Fruit fly (Drosophila melanogaster) whole organism, embryonic: ENCODE data around the gene Pcyt1.

Experiments used
- ATbp ChIP-seq: fragments of 200-800 bp; sonication (Bioruptor generic); optimal IDR thresholded peaks from 2 replicates; lab custom pipeline; 2017; ENCODE audit warnings: missing biosample characterization, mild to moderate bottlenecking, missing genetic modification characterization, missing genetic modification reagents
- Adf1 ChIP-seq: fragments of 200-800 bp; sonication (Bioruptor generic); IDR thresholded peaks from 2 replicates; pipeline ENCODE4 v1.3.6; 2022; ENCODE audit warnings: missing biosample characterization, missing genetic modification characterization
- Bgb ChIP-seq: fragments of 200-800 bp; sonication (Bioruptor generic); IDR thresholded peaks from 2 replicates; pipeline ENCODE4 v1.3.6; 2022; ENCODE audit warnings: missing biosample characterization, missing genetic modification characterization; ENCODE audit not compliant: partially characterized antibody
- CG10431 ChIP-seq: fragments of 200-800 bp; sonication (Bioruptor generic); optimal IDR thresholded peaks from 3 replicates; lab custom pipeline; 2018; ENCODE audit warnings: missing biosample characterization, mild to moderate bottlenecking, missing genetic modification characterization
- CG11560 ChIP-seq: fragments of 200-800 bp; sonication (Bioruptor generic); IDR thresholded peaks from 3 replicates; pipeline ENCODE4 v1.3.6; 2022; ENCODE audit warnings: missing biosample characterization, missing genetic modification characterization
- CG12104 ChIP-seq: fragments of 200-800 bp; sonication (Bioruptor generic); optimal IDR thresholded peaks from 3 replicates; lab custom pipeline; 2016; ENCODE audit warnings: missing biosample characterization, missing genetic modification characterization
- CG12744 ChIP-seq: fragments of 200-800 bp; sonication (Bioruptor generic); optimal IDR thresholded peaks from 2 replicates; lab custom pipeline; 2016; ENCODE audit warnings: missing biosample characterization, missing genetic modification characterization
- CG15011 ChIP-seq: fragments of 200-800 bp; sonication (Bioruptor generic); optimal IDR thresholded peaks from 3 replicates; lab custom pipeline; 2018; ENCODE audit warnings: missing biosample characterization, mild to moderate bottlenecking, missing genetic modification characterization
- CG15514 ChIP-seq: fragments of 200-800 bp; sonication (Bioruptor generic); optimal IDR thresholded peaks from 3 replicates; lab custom pipeline; 2017; ENCODE audit warnings: missing biosample characterization, missing genetic modification characterization, mild to moderate bottlenecking, moderate library complexity, missing genetic modification reagents
- CG31441 ChIP-seq: fragments of 200-800 bp; sonication (Bioruptor generic); IDR thresholded peaks from 2 replicates; pipeline ENCODE4 v1.3.6; 2022; ENCODE audit warnings: missing biosample characterization, missing genetic modification characterization
- CG6272 ChIP-seq: fragments of 200-800 bp; sonication (Bioruptor generic); IDR thresholded peaks from 2 replicates; pipeline ENCODE4 v1.3.6; 2022; ENCODE audit warnings: missing biosample characterization, missing genetic modification characterization
- CG6654 ChIP-seq: fragments of 200-800 bp; sonication (Bioruptor generic); optimal IDR thresholded peaks from 2 replicates; lab custom pipeline; 2017; ENCODE audit warnings: missing biosample characterization, mild to moderate bottlenecking, missing genetic modification characterization
- CG7745 ChIP-seq: fragments of 200-800 bp; sonication (Bioruptor generic); optimal IDR thresholded peaks from 2 replicates; lab custom pipeline; 2018; ENCODE audit warnings: missing biosample characterization, mild to moderate bottlenecking, missing genetic modification characterization, moderate library complexity
- CG7928 ChIP-seq: fragments of 200-800 bp; sonication (Bioruptor generic); optimal IDR thresholded peaks from 2 replicates; lab custom pipeline; 2017; ENCODE audit warnings: missing biosample characterization, mild to moderate bottlenecking, missing genetic modification characterization
- CG8478 ChIP-seq: fragments of >200 bp; optimal IDR thresholded peaks from 2 replicates; lab custom pipeline; 2018
- CG9437 ChIP-seq: fragments of 200-800 bp; sonication (Bioruptor generic); optimal IDR thresholded peaks from 2 replicates; lab custom pipeline; 2018; ENCODE audit warnings: missing biosample characterization, mild to moderate bottlenecking, missing genetic modification characterization
- CG9727 ChIP-seq: fragments of 200-800 bp; sonication (Bioruptor generic); optimal IDR thresholded peaks from 3 replicates; lab custom pipeline; 2017; ENCODE audit warnings: missing biosample characterization, mild to moderate bottlenecking, missing genetic modification characterization
- CG9817 ChIP-seq: fragments of 200-800 bp; sonication (Bioruptor generic); optimal IDR thresholded peaks from 2 replicates; lab custom pipeline; 2018; ENCODE audit warnings: missing biosample characterization, mild to moderate bottlenecking, missing genetic modification characterization, moderate library complexity
- Deaf1 ChIP-seq: fragments of 200-800 bp; optimal IDR thresholded peaks from 3 replicates; lab custom pipeline; 2019; ENCODE audit warnings: missing biosample characterization, mild to moderate bottlenecking, missing genetic modification characterization, moderate library complexity
- Dfd ChIP-seq, 2 experiments: fragments of >200 bp; optimal IDR thresholded peaks; 2 replicates each; lab custom pipeline; 2017; ENCODE audit warnings: missing biosample characterization in 2 of 2, missing genetic modification characterization in 2 of 2
- Doc3 ChIP-seq: fragments of 200-800 bp; sonication (Bioruptor generic); IDR thresholded peaks from 3 replicates; pipeline ENCODE4 v1.3.6; 2022; ENCODE audit warnings: missing biosample characterization, missing genetic modification characterization; ENCODE audit not compliant: partially characterized antibody
- Drgx ChIP-seq: fragments of 200-800 bp; sonication (Bioruptor generic); IDR thresholded peaks from 2 replicates; pipeline ENCODE4 v1.3.6; 2022; ENCODE audit warnings: missing biosample characterization, missing genetic modification characterization
- Elba2 ChIP-seq: fragments of 200-800 bp; sonication (Bioruptor generic); optimal IDR thresholded peaks from 3 replicates; lab custom pipeline; 2016; ENCODE audit warnings: missing biosample characterization, missing genetic modification characterization
- HLH54F ChIP-seq: fragments of 200-800 bp; sonication (Bioruptor generic); optimal IDR thresholded peaks from 3 replicates; lab custom pipeline; 2016; ENCODE audit warnings: missing biosample characterization, missing genetic modification characterization
- Hr3 ChIP-seq: fragments of 200-800 bp; sonication (Bioruptor generic); optimal IDR thresholded peaks from 3 replicates; lab custom pipeline; 2016; ENCODE audit warnings: missing biosample characterization, missing genetic modification characterization
- Hr51 ChIP-seq, 2 experiments: fragments of 200-800 bp; sonication (Bioruptor generic); optimal IDR thresholded peaks; 2 replicates in 1 of 2; 3 replicates in 1 of 2; lab custom pipeline; 2016 to 2018; ENCODE audit warnings: missing biosample characterization in 2 of 2, missing genetic modification characterization in 2 of 2, mild to moderate bottlenecking in 1 of 2, moderate library complexity in 1 of 2
- Mad ChIP-seq: fragments of 200-800 bp; sonication (Bioruptor generic); optimal IDR thresholded peaks from 2 replicates; lab custom pipeline; 2016; ENCODE audit warnings: missing biosample characterization, missing genetic modification characterization
- Optix ChIP-seq: fragments of 200-800 bp; sonication (Bioruptor generic); IDR thresholded peaks from 3 replicates; pipeline ENCODE4 v1.3.6; 2022; ENCODE audit warnings: missing biosample characterization, missing genetic modification characterization
- Poxn ChIP-seq: fragments of 200-800 bp; sonication (Bioruptor generic); IDR thresholded peaks from 2 replicates; pipeline ENCODE4 v1.3.6; 2022; ENCODE audit warnings: missing biosample characterization, missing genetic modification characterization
- Trl ChIP-seq, 3 experiments: fragments of >200 bp in 2 of 3; fragments of 200-800 bp in 1 of 3; sonication (Bioruptor generic) in 1 of 3; optimal IDR thresholded peaks; 2 replicates in 1 of 3; 3 replicates in 2 of 3; lab custom pipeline; 2016 to 2017; ENCODE audit warnings: missing biosample characterization in 1 of 3, missing genetic modification characterization in 1 of 3
- abd-A ChIP-seq: fragments of 200-800 bp; sonication (Bioruptor generic); optimal IDR thresholded peaks from 3 replicates; lab custom pipeline; 2019; ENCODE audit warnings: missing biosample characterization, mild to moderate bottlenecking, missing genetic modification characterization, moderate library complexity
- ase ChIP-seq: fragments of 200-800 bp; sonication (Bioruptor generic); IDR thresholded peaks from 3 replicates; pipeline ENCODE4 v1.3.6; 2022; ENCODE audit warnings: missing biosample characterization, missing genetic modification characterization
- corto ChIP-seq: fragments of 200-800 bp; sonication (Bioruptor generic); optimal IDR thresholded peaks from 2 replicates; lab custom pipeline; 2016; ENCODE audit warnings: missing biosample characterization, mild to moderate bottlenecking, missing genetic modification characterization, moderate library complexity
- ewg ChIP-seq: fragments of 200-800 bp; sonication (Bioruptor generic); optimal IDR thresholded peaks from 3 replicates; lab custom pipeline; 2017; ENCODE audit warnings: mild to moderate bottlenecking, missing biosample characterization, missing genetic modification reagents, missing genetic modification characterization
- fru ChIP-seq: fragments of >200 bp; optimal IDR thresholded peaks from 2 replicates; lab custom pipeline; 2017
- hb ChIP-seq: fragments of 200-800 bp; sonication (Bioruptor generic); IDR thresholded peaks from 3 replicates; pipeline ENCODE4 v1.3.6; 2022; ENCODE audit warnings: missing biosample characterization, missing genetic modification characterization; ENCODE audit not compliant: partially characterized antibody
- inv ChIP-seq: fragments of 200-800 bp; sonication (Bioruptor generic); IDR thresholded peaks from 2 replicates; pipeline ENCODE4 v1.3.6; 2022; ENCODE audit warnings: missing biosample characterization, missing genetic modification characterization; ENCODE audit not compliant: partially characterized antibody
- jigr1 ChIP-seq: fragments of 200-800 bp; sonication (Bioruptor generic); IDR thresholded peaks from 3 replicates; pipeline ENCODE4 v1.3.6; 2022; ENCODE audit warnings: missing biosample characterization, missing genetic modification characterization
- jing ChIP-seq: fragments of 200-800 bp; sonication (Bioruptor generic); optimal IDR thresholded peaks from 2 replicates; lab custom pipeline; 2018; ENCODE audit warnings: missing biosample characterization, mild to moderate bottlenecking, missing genetic modification characterization
- knrl ChIP-seq: fragments of 200-800 bp; sonication (Bioruptor generic); IDR thresholded peaks from 3 replicates; pipeline ENCODE4 v1.3.6; 2022; ENCODE audit warnings: missing biosample characterization, missing genetic modification characterization; ENCODE audit not compliant: partially characterized antibody
- pzg ChIP-seq: fragments of 200-800 bp; sonication (Bioruptor generic); optimal IDR thresholded peaks from 3 replicates; lab custom pipeline; 2018; ENCODE audit warnings: missing biosample characterization, mild to moderate bottlenecking, missing genetic modification characterization, moderate library complexity
- ranshi ChIP-seq: fragments of 200-800 bp; sonication (Bioruptor generic); IDR thresholded peaks from 2 replicates; pipeline ENCODE4 v1.3.6; 2022; ENCODE audit warnings: missing biosample characterization, missing genetic modification characterization
- sim ChIP-seq: fragments of 200-800 bp; sonication (Bioruptor generic); IDR thresholded peaks from 2 replicates; pipeline ENCODE4 v1.3.6; 2022; ENCODE audit warnings: missing biosample characterization, missing genetic modification characterization
- slou ChIP-seq: fragments of 200-800 bp; sonication (Bioruptor generic); optimal IDR thresholded peaks from 3 replicates; lab custom pipeline; 2016; ENCODE audit warnings: missing biosample characterization, missing genetic modification characterization
- sug ChIP-seq: fragments of 200-800 bp; optimal IDR thresholded peaks from 2 replicates; lab custom pipeline; 2019; ENCODE audit warnings: missing biosample characterization, mild to moderate bottlenecking, missing genetic modification characterization, moderate library complexity
- tin ChIP-seq: fragments of 200-800 bp; sonication (Bioruptor generic); optimal IDR thresholded peaks from 3 replicates; lab custom pipeline; 2016; ENCODE audit warnings: missing biosample characterization, missing genetic modification characterization
- ttk ChIP-seq: fragments of 200-800 bp; sonication (Bioruptor generic); IDR thresholded peaks from 2 replicates; pipeline ENCODE4 v2.1.2; 2022; ENCODE audit warnings: missing biosample characterization, missing genetic modification characterization
- usp ChIP-seq: fragments of >200 bp; optimal IDR thresholded peaks from 2 replicates; lab custom pipeline; 2017; ENCODE audit warnings: missing biosample characterization, missing genetic modification characterization
- z ChIP-seq: fragments of 200-800 bp; sonication (Bioruptor generic); IDR thresholded peaks from 3 replicates; pipeline ENCODE4 v1.3.6; 2022; ENCODE audit warnings: missing biosample characterization, missing genetic modification characterization

The Pcyt1 gene

DNA sequence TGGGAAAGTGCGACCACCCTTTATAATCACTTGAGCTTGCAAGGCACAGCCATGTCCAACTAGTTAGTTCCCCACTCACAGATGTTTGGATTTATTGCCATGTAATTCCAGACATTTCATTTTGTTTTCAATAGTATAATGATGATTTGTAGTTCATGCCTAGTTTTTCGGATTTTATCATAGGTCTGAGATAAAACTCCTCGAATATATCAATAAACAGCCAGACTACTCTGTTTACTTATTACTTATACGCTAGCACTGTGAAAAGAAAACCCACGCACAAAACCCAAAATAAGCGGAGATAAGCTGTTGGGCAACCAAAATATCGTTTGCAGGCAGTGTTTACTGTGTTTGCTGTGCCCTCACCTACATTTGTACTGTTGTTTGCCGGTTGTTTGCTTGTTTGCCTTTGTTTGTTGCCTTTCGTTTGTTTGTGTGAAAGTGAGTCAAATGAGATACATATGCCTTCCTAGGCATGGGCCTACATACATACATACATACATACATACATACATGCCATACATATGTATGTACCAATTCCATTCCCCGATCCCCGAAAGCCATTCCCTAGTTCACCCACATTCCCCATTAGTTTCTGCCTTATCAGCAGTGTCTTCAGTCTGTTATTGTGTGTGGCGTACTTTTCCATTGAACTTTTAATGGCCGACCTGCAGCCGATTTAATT lies 33.4 kb downstream of the Pcyt1 start (continued):
- TF ChIP-seq Hr51 (GFP tag; optimal IDR thresholded peaks at IDR 0.05; lab: Kevin White, UChicago) (peak in 1 of 2 experiments; percentile 67), slou (no peak), Dfd (GFP tag; optimal IDR thresholded peaks at IDR 0.05; lab: Kevin White, UChicago) (no peak), CG6654 (GFP tag; lab: Kevin White, UChicago) (peak; percentile 10), CG12104 (GFP tag; lab: Kevin White, UChicago) (peak; percentile 63), corto (no peak), ewg (GFP tag; lab: Kevin White, UChicago) (peak; percentile 41), CG11560 (no peak), Adf1 (GFP tag; lab: Robert Waterston, UW) (no peak; the same call in 1 of the 2 replicates), ATbp (GFP tag; lab: Kevin White, UChicago) (peak; percentile 93), Bgb (GFP tag; lab: Robert Waterston, UW) (no peak), jigr1 (0 out of 3 replicates have a peak, but pooled peaks have one; percentile 30), CG7745 (peak; percentile 79), CG31441 (GFP tag; lab: Robert Waterston, UW) (peak; percentile 62; the same call in 1 of the 2 replicates), inv (GFP tag; lab: Robert Waterston, UW) (no peak), CG15514 (GFP tag; lab: Kevin White, UChicago) (peak; percentile 36), ase (GFP tag; lab: Robert Waterston, UW) (0 out of 3 replicates have a peak, but pooled peaks have one; percentile 26), HLH54F (GFP tag; lab: Kevin White, UChicago) (peak; percentile 2), Elba2 (GFP tag; lab: Kevin White, UChicago) (no peak), pzg (no peak), ttk (GFP tag; lab: Robert Waterston, UW) (0 out of 2 replicates have a peak, but pooled peaks have one; percentile 17), Doc3 (GFP tag; lab: Robert Waterston, UW) (no peak), tin (peak; percentile 52), sim (GFP tag; lab: Robert Waterston, UW) (no peak), Poxn (GFP tag; lab: Robert Waterston, UW) (no peak), fru (no peak), CG8478 (lab: Kevin White, UChicago) (no peak), knrl (GFP tag; lab: Robert Waterston, UW) (no peak), Mad (GFP tag; lab: Kevin White, UChicago) (no peak), CG9437 (GFP tag; lab: Kevin White, UChicago) (peak; percentile 6), Trl (optimal IDR thresholded peaks at IDR 0.05; lab: Kevin White, UChicago) (no peak), Trl (GFP tag; optimal IDR thresholded peaks at IDR 0.05; lab: Kevin White, UChicago) (peak; percentile 69), abd-A (tag; lab: Kevin White, UChicago) (peak; percentile 79), CG7928 (GFP tag; lab: Kevin White, UChicago) (no peak), z (GFP tag; lab: Robert Waterston, UW) (peak; percentile 76), CG15011 (GFP tag; lab: Kevin White, UChicago) (peak; percentile 71), usp (GFP tag; lab: Kevin White, UChicago) (no peak), CG9817 (tag; lab: Kevin White, UChicago) (peak; percentile 34), Hr3 (GFP tag; lab: Kevin White, UChicago) (peak; percentile 18), Optix (GFP tag; lab: Robert Waterston, UW) (peak; percentile 73; the same call in 1 of the 3 replicates), CG12744 (GFP tag; lab: Kevin White, UChicago) (peak; percentile 24), hb (GFP tag; lab: Robert Waterston, UW) (no peak), Drgx (GFP tag; lab: Robert Waterston, UW) (no peak), CG10431 (GFP tag; lab: Kevin White, UChicago) (peak; percentile 89), Deaf1 (tag; lab: Kevin White, UChicago) (no peak), ranshi (GFP tag; lab: Robert Waterston, UW) (peak; percentile 37), CG9727 (GFP tag; lab: Kevin White, UChicago) (peak; percentile 85), sug (tag; lab: Kevin White, UChicago) (peak; percentile 58), jing (peak; percentile 46), CG6272 (GFP tag; lab: Robert Waterston, UW) (0 out of 2 replicates have a peak, but pooled peaks have one; percentile 11)
